Fruit fly (Drosophila melanogaster) whole organism, embryonic: ENCODE results near the gene Caf1-55.

Experiments
- Ada2b ChIP-seq: fragments of 200-800 bp; sonication (Bioruptor generic); IDR thresholded peaks from 2 replicates; pipeline ENCODE4 v1.3.6; 2022; ENCODE audit warnings: missing biosample characterization, missing genetic modification characterization
- Atf-2 ChIP-seq: fragments of 200-800 bp; sonication (Bioruptor generic); optimal IDR thresholded peaks from 2 replicates; lab custom pipeline; 2016; ENCODE audit warnings: missing biosample characterization, missing genetic modification characterization
- CG10147 ChIP-seq: fragments of 200-800 bp; sonication (Bioruptor generic); optimal IDR thresholded peaks from 2 replicates; lab custom pipeline; 2019; ENCODE audit warnings: missing biosample characterization, mild to moderate bottlenecking, missing genetic modification characterization, moderate library complexity
- CG10366 ChIP-seq: fragments of 200-800 bp; sonication (Bioruptor generic); IDR thresholded peaks from 2 replicates; pipeline ENCODE4 v1.3.6; 2022; ENCODE audit warnings: missing biosample characterization, missing genetic modification characterization
- CG10565 ChIP-seq: fragments of 200-800 bp; sonication (Bioruptor generic); optimal IDR thresholded peaks from 3 replicates; lab custom pipeline; 2016; ENCODE audit warnings: missing biosample characterization, mild to moderate bottlenecking, missing genetic modification characterization
- CG13624 ChIP-seq: fragments of 200-800 bp; sonication (Bioruptor generic); optimal IDR thresholded peaks from 2 replicates; lab custom pipeline; 2016; ENCODE audit warnings: missing biosample characterization, missing genetic modification characterization
- CG17912 ChIP-seq: fragments of 200-800 bp; sonication (Bioruptor generic); optimal IDR thresholded peaks from 2 replicates; lab custom pipeline; 2018; ENCODE audit warnings: missing biosample characterization, mild to moderate bottlenecking, missing genetic modification characterization
- CG2889 ChIP-seq: fragments of 200-800 bp; sonication (Bioruptor generic); IDR thresholded peaks from 3 replicates; pipeline ENCODE4 v1.3.6; 2022; ENCODE audit warnings: missing biosample characterization, missing genetic modification characterization
- CG4707 ChIP-seq: fragments of 200-800 bp; sonication (Bioruptor generic); optimal IDR thresholded peaks from 2 replicates; lab custom pipeline; 2018; ENCODE audit warnings: missing biosample characterization, mild to moderate bottlenecking, missing genetic modification characterization, moderate library complexity
- CG5245 ChIP-seq: fragments of 200-800 bp; sonication (Bioruptor generic); optimal IDR thresholded peaks from 3 replicates; lab custom pipeline; 2016; ENCODE audit warnings: missing biosample characterization, missing genetic modification characterization
- CG7963 ChIP-seq: fragments of 200-800 bp; sonication (Bioruptor generic); IDR thresholded peaks from 3 replicates; pipeline ENCODE4 v1.3.6; 2022; ENCODE audit warnings: missing biosample characterization, missing genetic modification characterization; ENCODE audit not compliant: partially characterized antibody
- CG8924 ChIP-seq: fragments of 200-800 bp; optimal IDR thresholded peaks from 3 replicates; lab custom pipeline; 2019; ENCODE audit warnings: missing biosample characterization, mild to moderate bottlenecking, missing genetic modification characterization, moderate library complexity
- CG8944 ChIP-seq: fragments of 200-800 bp; sonication (Bioruptor generic); optimal IDR thresholded peaks from 3 replicates; lab custom pipeline; 2016; ENCODE audit warnings: missing biosample characterization, missing genetic modification characterization
- CHES-1-like ChIP-seq: fragments of 200-800 bp; sonication (Bioruptor generic); optimal IDR thresholded peaks from 2 replicates; lab custom pipeline; 2016; ENCODE audit warnings: missing biosample characterization, missing genetic modification characterization
- Dad ChIP-seq: fragments of 200-800 bp; sonication (Bioruptor generic); optimal IDR thresholded peaks from 3 replicates; lab custom pipeline; 2016; ENCODE audit warnings: missing biosample characterization, missing genetic modification characterization
- Deaf1 ChIP-seq: fragments of 200-800 bp; optimal IDR thresholded peaks from 3 replicates; lab custom pipeline; 2019; ENCODE audit warnings: missing biosample characterization, mild to moderate bottlenecking, missing genetic modification characterization, moderate library complexity
- E2f2 ChIP-seq: fragments of 200-800 bp; sonication (Bioruptor generic); IDR thresholded peaks from 2 replicates; pipeline ENCODE4 v1.3.6; 2022; ENCODE audit warnings: missing biosample characterization, missing genetic modification characterization
- ERR ChIP-seq: fragments of 200-800 bp; sonication (Bioruptor generic); optimal IDR thresholded peaks from 2 replicates; lab custom pipeline; 2016; ENCODE audit warnings: missing biosample characterization, missing genetic modification characterization
- Ets97D ChIP-seq: fragments of 200-800 bp; sonication (Bioruptor generic); optimal IDR thresholded peaks from 3 replicates; lab custom pipeline; 2016; ENCODE audit warnings: missing biosample characterization, missing genetic modification characterization
- Mes4 ChIP-seq: fragments of 200-800 bp; sonication (Bioruptor generic); optimal IDR thresholded peaks from 2 replicates; lab custom pipeline; 2016; ENCODE audit warnings: missing biosample characterization, missing genetic modification characterization
- Mrtf ChIP-seq: fragments of 200-800 bp; sonication (Bioruptor generic); IDR thresholded peaks from 3 replicates; pipeline ENCODE4 v1.3.6; 2022; ENCODE audit warnings: missing biosample characterization, missing genetic modification characterization
- NC2α ChIP-seq: fragments of 200-800 bp; sonication (Bioruptor generic); optimal IDR thresholded peaks from 2 replicates; lab custom pipeline; 2016; ENCODE audit warnings: missing biosample characterization, missing genetic modification characterization
- NfI ChIP-seq: fragments of 200-800 bp; sonication (Bioruptor generic); optimal IDR thresholded peaks from 3 replicates; lab custom pipeline; 2018; ENCODE audit warnings: missing biosample characterization, mild to moderate bottlenecking, missing genetic modification characterization, moderate library complexity
- Optix ChIP-seq: fragments of 200-800 bp; sonication (Bioruptor generic); IDR thresholded peaks from 3 replicates; pipeline ENCODE4 v1.3.6; 2022; ENCODE audit warnings: missing biosample characterization, missing genetic modification characterization
- Rx ChIP-seq: fragments of 200-800 bp; sonication (Bioruptor generic); IDR thresholded peaks from 2 replicates; pipeline ENCODE4 v1.3.6; 2022; ENCODE audit warnings: missing biosample characterization, missing genetic modification characterization
- Stat92E ChIP-seq, 3 experiments: fragments of >200 bp in 2 of 3; fragments of 200-800 bp in 1 of 3; sonication (Bioruptor generic) in 1 of 3; optimal IDR thresholded peaks; 2 replicates each; lab custom pipeline; 2017 to 2019; ENCODE audit warnings: missing biosample characterization in 3 of 3, missing genetic modification characterization in 3 of 3, mild to moderate bottlenecking in 1 of 3, moderate library complexity in 1 of 3
- Tbp ChIP-seq: fragments of >200 bp; optimal IDR thresholded peaks from 2 replicates; lab custom pipeline; 2018; ENCODE audit warnings: missing biosample characterization, missing genetic modification characterization
- ash1 ChIP-seq: fragments of 200-800 bp; sonication (Bioruptor generic); optimal IDR thresholded peaks from 2 replicates; lab custom pipeline; 2018; ENCODE audit warnings: missing biosample characterization, mild to moderate bottlenecking, missing genetic modification characterization
- bcd ChIP-seq: fragments of 200-800 bp; sonication (Bioruptor generic); optimal IDR thresholded peaks from 2 replicates; lab custom pipeline; 2017; ENCODE audit warnings: missing biosample characterization, mild to moderate bottlenecking, missing genetic modification characterization
- cas ChIP-seq: fragments of 200-800 bp; sonication (Bioruptor generic); IDR thresholded peaks from 2 replicates; pipeline ENCODE4 v1.3.6; 2022; ENCODE audit warnings: missing biosample characterization, missing genetic modification characterization
- dati ChIP-seq: fragments of 200-800 bp; sonication (Bioruptor generic); IDR thresholded peaks from 2 replicates; pipeline ENCODE4 v1.3.6; 2022; ENCODE audit warnings: missing biosample characterization, missing genetic modification characterization
- grau ChIP-seq: fragments of 200-800 bp; optimal IDR thresholded peaks from 3 replicates; lab custom pipeline; 2019; ENCODE audit warnings: missing biosample characterization, mild to moderate bottlenecking, missing genetic modification characterization, moderate library complexity
- gsb-n ChIP-seq: fragments of 200-800 bp; sonication (Bioruptor generic); optimal IDR thresholded peaks from 3 replicates; lab custom pipeline; 2018; ENCODE audit warnings: missing biosample characterization, mild to moderate bottlenecking, missing genetic modification characterization
- jumu ChIP-seq: fragments of 200-800 bp; sonication (Bioruptor generic); optimal IDR thresholded peaks from 3 replicates; lab custom pipeline; 2016; ENCODE audit warnings: missing biosample characterization, missing genetic modification characterization
- kah ChIP-seq: fragments of 200-800 bp; sonication (Bioruptor generic); optimal IDR thresholded peaks from 2 replicates; lab custom pipeline; 2018; ENCODE audit warnings: missing biosample characterization, mild to moderate bottlenecking, missing genetic modification characterization
- lab ChIP-seq: fragments of 200-800 bp; sonication (Bioruptor generic); optimal IDR thresholded peaks from 3 replicates; lab custom pipeline; 2017; ENCODE audit warnings: missing biosample characterization, missing genetic modification characterization, mild to moderate bottlenecking, moderate library complexity, missing genetic modification reagents
- lola ChIP-seq, 3 experiments: fragments of >200 bp in 2 of 3; fragments of 200-800 bp in 1 of 3; sonication (Bioruptor generic) in 1 of 3; optimal IDR thresholded peaks; 2 replicates each; lab custom pipeline; 2017 to 2019; ENCODE audit warnings: missing biosample characterization in 3 of 3, missing genetic modification characterization in 3 of 3, mild to moderate bottlenecking in 1 of 3, moderate library complexity in 1 of 3
- mam ChIP-seq: fragments of 200-800 bp; sonication (Bioruptor generic); optimal IDR thresholded peaks from 3 replicates; lab custom pipeline; 2016; ENCODE audit warnings: missing biosample characterization, missing genetic modification characterization
- nau ChIP-seq: fragments of 200-800 bp; sonication (Bioruptor generic); optimal IDR thresholded peaks from 3 replicates; lab custom pipeline; 2017; ENCODE audit warnings: missing biosample characterization, mild to moderate bottlenecking, missing genetic modification characterization, missing genetic modification reagents
- p53 ChIP-seq: fragments of 200-800 bp; sonication (Bioruptor generic); optimal IDR thresholded peaks from 2 replicates; lab custom pipeline; 2016; ENCODE audit warnings: missing biosample characterization, missing genetic modification characterization
- pnt ChIP-seq: fragments of 200-800 bp; sonication (Bioruptor generic); optimal IDR thresholded peaks from 3 replicates; lab custom pipeline; 2016; ENCODE audit warnings: missing biosample characterization, missing genetic modification characterization
- ranshi ChIP-seq: fragments of 200-800 bp; sonication (Bioruptor generic); IDR thresholded peaks from 2 replicates; pipeline ENCODE4 v1.3.6; 2022; ENCODE audit warnings: missing biosample characterization, missing genetic modification characterization
- salm ChIP-seq: fragments of 200-800 bp; sonication (Bioruptor generic); optimal IDR thresholded peaks from 2 replicates; lab custom pipeline; 2018; ENCODE audit warnings: missing biosample characterization, mild to moderate bottlenecking, missing genetic modification characterization
- sens-2 ChIP-seq: fragments of 200-800 bp; sonication (Bioruptor generic); IDR thresholded peaks from 2 replicates; pipeline ENCODE4 v1.3.6; 2022; ENCODE audit warnings: missing biosample characterization, missing genetic modification characterization
- tap ChIP-seq: fragments of 200-800 bp; optimal IDR thresholded peaks from 3 replicates; lab custom pipeline; 2019; ENCODE audit warnings: missing biosample characterization, mild to moderate bottlenecking, missing genetic modification characterization, moderate library complexity
- tx ChIP-seq: fragments of 200-800 bp; sonication (Bioruptor generic); optimal IDR thresholded peaks from 2 replicates; lab custom pipeline; 2016; ENCODE audit warnings: missing biosample characterization, missing genetic modification characterization
- vnd ChIP-seq: fragments of 200-800 bp; sonication (Bioruptor generic); IDR thresholded peaks from 3 replicates; pipeline ENCODE4 v1.3.6; 2022; ENCODE audit warnings: missing biosample characterization, missing genetic modification characterization; ENCODE audit not compliant: partially characterized antibody
- wek ChIP-seq: fragments of 200-800 bp; sonication (Bioruptor generic); optimal IDR thresholded peaks from 3 replicates; lab custom pipeline; 2018; ENCODE audit warnings: missing biosample characterization, mild to moderate bottlenecking, missing genetic modification characterization, moderate library complexity
- zfh2 ChIP-seq: fragments of 200-800 bp; sonication (Bioruptor generic); optimal IDR thresholded peaks from 2 replicates; lab custom pipeline; 2016; ENCODE audit warnings: missing biosample characterization, missing genetic modification characterization

The Caf1-55 gene

dm6 chr3R:15242186-15243045 is 17.0 kb downstream of the Caf1-55 start, which contains the start of the genes tefu and Hsc70-4 (continued):
- TF ChIP-seq CG10366 (GFP tag; lab: Robert Waterston, UW) (peak; percentile 74), dati (no peak), kah (peak; percentile 45), tx (GFP tag; lab: Kevin White, UChicago) (peak; percentile 60), CG2889 (peak; percentile 63; the same call in 1 of the 3 replicates), CG17912 (GFP tag; lab: Kevin White, UChicago) (peak; percentile 98), sens-2 (no peak), p53 (GFP tag; lab: Kevin White, UChicago) (peak; percentile 1), Dad (GFP tag; lab: Kevin White, UChicago) (peak; percentile 68), cas (no peak; the same call in 1 of the 2 replicates), vnd (GFP tag; lab: Robert Waterston, UW) (no peak), NC2α (GFP tag; lab: Kevin White, UChicago) (peak; percentile 76), bcd (GFP tag; lab: Kevin White, UChicago) (peak; percentile 85), mam (GFP tag; lab: Kevin White, UChicago) (peak; percentile 88), Ets97D (GFP tag; lab: Kevin White, UChicago) (peak; percentile 72), E2f2 (GFP tag; lab: Robert Waterston, UW) (peak; percentile 71), CG10565 (GFP tag; lab: Kevin White, UChicago) (no peak), Deaf1 (tag; lab: Kevin White, UChicago) (no peak), CG7963 (GFP tag; lab: Robert Waterston, UW) (0 out of 3 replicates have a peak, but pooled peaks have one; percentile 6), lola (GFP tag; optimal IDR thresholded peaks at IDR 0.05; lab: Kevin White, UChicago) (peak in 2 of 3 experiments; percentile 64 to 93), Atf-2 (peak; percentile 63), CG8924 (tag; lab: Kevin White, UChicago) (peak; percentile 46), CG13624 (GFP tag; lab: Kevin White, UChicago) (peak; percentile 48), CG10147 (GFP tag; lab: Kevin White, UChicago) (no peak), Tbp (GFP tag; lab: Kevin White, UChicago) (peak; percentile 80), zfh2 (peak; percentile 81), wek (GFP tag; lab: Kevin White, UChicago) (no peak), pnt (GFP tag; lab: Kevin White, UChicago) (peak; percentile 85), CG5245 (GFP tag; lab: Kevin White, UChicago) (peak; percentile 46), jumu (peak; percentile 78), Ada2b (GFP tag; lab: Robert Waterston, UW) (peak; percentile 75), ash1 (GFP tag; lab: Kevin White, UChicago) (no peak), tap (tag; lab: Kevin White, UChicago) (no peak), CG8944 (GFP tag; lab: Kevin White, UChicago) (peak; percentile 48), ERR (no peak), nau (GFP tag; lab: Kevin White, UChicago) (no peak), Stat92E (GFP tag; optimal IDR thresholded peaks at IDR 0.05; lab: Kevin White, UChicago) (peak in 1 of 3 experiments; percentile 37), CG4707 (GFP tag; lab: Kevin White, UChicago) (no peak), NfI (GFP tag; lab: Kevin White, UChicago) (peak; percentile 70), lab (GFP tag; lab: Kevin White, UChicago) (peak; percentile 19), gsb-n (peak; percentile 55), Rx (GFP tag; lab: Robert Waterston, UW) (peak; percentile 68), Mes4 (GFP tag; lab: Kevin White, UChicago) (peak; percentile 45), grau (tag; lab: Kevin White, UChicago) (peak; percentile 80), Optix (GFP tag; lab: Robert Waterston, UW) (peak; percentile 60; the same call in 2 of the 3 replicates), CHES-1-like (GFP tag; lab: Kevin White, UChicago) (peak; percentile 52), Mrtf (GFP tag; lab: Robert Waterston, UW) (peak; percentile 83), salm (tag; lab: Kevin White, UChicago) (peak; percentile 6), ranshi (peak; percentile 89)
